Fruit fly (Drosophila melanogaster): Measurements from ENCODE around the gene CG14262.

Gene CG14262

dm6 chr3R:27289638-27290037, 24.4 kb upstream of the CG14262 start:
- TF ChIP-seq CG6765 (GFP tag; optimal IDR thresholded peaks at IDR 0.05) (no peak), CG15514 (GFP tag; optimal IDR thresholded peaks at IDR 0.05) (peak; percentile 15), CG8359 (GFP tag; optimal IDR thresholded peaks at IDR 0.05; ENCODE audit: borderline replicate concordance) (no peak), CG11247 (GFP tag; IDR thresholded peaks at IDR 0.05) (no peak), CG14014 (GFP tag; IDR thresholded peaks at IDR 0.05) (0 out of 2 replicates have a peak, but pooled peaks have one; percentile 35), sob (GFP tag; IDR thresholded peaks at IDR 0.05) (peak; percentile 51), bcd (GFP tag; optimal IDR thresholded peaks at IDR 0.05) (peak; percentile 49), CG9727 (GFP tag; optimal IDR thresholded peaks at IDR 0.05) (peak; percentile 15), CG12769 (tag; optimal IDR thresholded peaks at IDR 0.05) (peak; percentile 63), CG1602 (GFP tag; optimal IDR thresholded peaks at IDR 0.05) (no peak), jing (GFP tag; optimal IDR thresholded peaks at IDR 0.05) (no peak), z (GFP tag; IDR thresholded peaks at IDR 0.05) (no peak), CG15601 (tag; optimal IDR thresholded peaks at IDR 0.05) (no peak), CG2202 (tag; optimal IDR thresholded peaks at IDR 0.05) (no peak), E2f1 (GFP tag; IDR thresholded peaks at IDR 0.05) (0 out of 2 replicates have a peak, but pooled peaks have one; percentile 19), row (GFP tag; IDR thresholded peaks at IDR 0.05) (peak; percentile 77), gsb-n (tag; optimal IDR thresholded peaks at IDR 0.05) (no peak), Dek (tag; optimal IDR thresholded peaks at IDR 0.05) (peak; percentile 32), CG13424 (tag; optimal IDR thresholded peaks at IDR 0.05) (peak; percentile 33), PHDP (tag; optimal IDR thresholded peaks at IDR 0.05) (peak; percentile 47), CG31441 (GFP tag; IDR thresholded peaks at IDR 0.05) (peak; percentile 22; the same call in 1 of the 2 replicates), Hsf (GFP tag; optimal IDR thresholded peaks at IDR 0.05) (peak; percentile 56), CG33557 (GFP tag; optimal IDR thresholded peaks at IDR 0.05) (peak; percentile 8), CG14710 (tag; optimal IDR thresholded peaks at IDR 0.05) (peak; percentile 17), gro (GFP tag; optimal IDR thresholded peaks at IDR 0.05) (peak; percentile 1), Dbx (GFP tag; IDR thresholded peaks at IDR 0.05) (peak; percentile 57; the same call in 1 of the 3 replicates), Sox102F (GFP tag; optimal IDR thresholded peaks at IDR 0.05) (peak; percentile 23), run (tag; optimal IDR thresholded peaks at IDR 0.05) (no peak), dysf (GFP tag; IDR thresholded peaks at IDR 0.05) (peak; percentile 58), bsh (GFP tag; optimal IDR thresholded peaks at IDR 0.05) (peak in 1 of 2 experiments; percentile 64), h (optimal IDR thresholded peaks at IDR 0.05) (no peak), ATbp (GFP tag; optimal IDR thresholded peaks at IDR 0.05) (no peak), CG7839 (tag; optimal IDR thresholded peaks at IDR 0.05) (peak; percentile 61), CG10267 (tag; optimal IDR thresholded peaks at IDR 0.05) (peak; percentile 17), CG9609 (GFP tag; optimal IDR thresholded peaks at IDR 0.05) (no peak), pros (GFP tag; optimal IDR thresholded peaks at IDR 0.05) (no peak), kni (GFP tag; optimal IDR thresholded peaks at IDR 0.05) (no peak), Oaz (GFP tag; IDR thresholded peaks at IDR 0.05) (no peak), B-H1 (GFP tag; IDR thresholded peaks at IDR 0.05) (no peak), CG32772 (GFP tag; IDR thresholded peaks at IDR 0.05) (peak; percentile 18; the same call in 1 of the 2 replicates), Camta (GFP tag; optimal IDR thresholded peaks at IDR 0.05) (no peak), CG9817 (tag; optimal IDR thresholded peaks at IDR 0.05) (peak; percentile 2), scrt (GFP tag; optimal IDR thresholded peaks at IDR 0.05) (peak; percentile 50), CG15073 (GFP tag; optimal IDR thresholded peaks at IDR 0.05) (no peak), CG3726 (GFP tag; IDR thresholded peaks at IDR 0.05) (no peak), Neu2 (GFP tag; optimal IDR thresholded peaks at IDR 0.05; ENCODE audit: borderline replicate concordance) (no peak), Trl (optimal IDR thresholded peaks at IDR 0.05) (no peak), Trl (GFP tag; optimal IDR thresholded peaks at IDR 0.05) (no peak), dmrt11E (tag; optimal IDR thresholded peaks at IDR 0.05) (peak; percentile 27), CG18764 (GFP tag; optimal IDR thresholded peaks at IDR 0.05) (no peak), NFAT (GFP tag; IDR thresholded peaks at IDR 0.05) (peak; percentile 38; the same call in 1 of the 2 replicates)
